Fruit fly (Drosophila melanogaster) whole organism, prepupa: ENCODE results near the gene CG14655.

Source experiments
- Blimp-1 ChIP-seq: fragments of 200-800 bp; sonication (Bioruptor generic); optimal IDR thresholded peaks from 3 replicates; lab custom pipeline; 2017; ENCODE audit warnings: missing biosample characterization, missing genetic modification characterization, mild to moderate bottlenecking, moderate library complexity, missing genetic modification reagents
- CG10631 ChIP-seq: fragments of 200-800 bp; sonication (Bioruptor generic); optimal IDR thresholded peaks from 2 replicates; lab custom pipeline; 2016; ENCODE audit warnings: missing biosample characterization, missing genetic modification characterization
- CG11294 ChIP-seq: fragments of 200-800 bp; sonication (Bioruptor generic); IDR thresholded peaks from 2 replicates; pipeline ENCODE4 v1.3.6; 2022; ENCODE audit warnings: missing biosample characterization, missing genetic modification characterization
- CG11762 ChIP-seq: fragments of 200-800 bp; sonication (Bioruptor generic); optimal IDR thresholded peaks from 3 replicates; lab custom pipeline; 2016; ENCODE audit warnings: missing biosample characterization, missing genetic modification characterization; ENCODE audit not compliant: insufficient read depth
- CG11902 ChIP-seq: fragments of 200-800 bp; sonication (Bioruptor generic); optimal IDR thresholded peaks from 3 replicates; lab custom pipeline; 2016; ENCODE audit warnings: missing biosample characterization, missing genetic modification characterization
- CG15336 ChIP-seq: fragments of 200-800 bp; sonication (Bioruptor generic); IDR thresholded peaks from 2 replicates; pipeline ENCODE4 v1.3.6; 2022; ENCODE audit warnings: missing biosample characterization, missing genetic modification characterization
- CG1621 ChIP-seq: fragments of 200-800 bp; sonication (Bioruptor generic); optimal IDR thresholded peaks from 3 replicates; lab custom pipeline; 2018; ENCODE audit warnings: missing biosample characterization, mild to moderate bottlenecking, missing genetic modification characterization
- CG3032 ChIP-seq: fragments of 200-800 bp; optimal IDR thresholded peaks from 2 replicates; lab custom pipeline; 2019; ENCODE audit warnings: missing biosample characterization, mild to moderate bottlenecking, missing genetic modification characterization, moderate library complexity
- CG31627 ChIP-seq: fragments of 200-800 bp; sonication (Bioruptor generic); optimal IDR thresholded peaks from 3 replicates; lab custom pipeline; 2016; ENCODE audit warnings: missing biosample characterization, missing genetic modification characterization
- CG34406 ChIP-seq: fragments of 200-800 bp; sonication (Bioruptor generic); optimal IDR thresholded peaks from 3 replicates; lab custom pipeline; 2016; ENCODE audit warnings: missing biosample characterization, missing genetic modification characterization
- CG6163 ChIP-seq: fragments of 200-800 bp; sonication (Bioruptor generic); IDR thresholded peaks from 3 replicates; pipeline ENCODE4 v1.3.6; 2022; ENCODE audit warnings: missing biosample characterization, missing genetic modification characterization
- CG6276 ChIP-seq: fragments of 200-800 bp; sonication (Bioruptor generic); optimal IDR thresholded peaks from 2 replicates; lab custom pipeline; 2017; ENCODE audit warnings: missing biosample characterization, mild to moderate bottlenecking, missing genetic modification characterization
- CG6792 ChIP-seq: fragments of 200-800 bp; sonication (Bioruptor generic); optimal IDR thresholded peaks from 3 replicates; lab custom pipeline; 2016; ENCODE audit warnings: missing biosample characterization, missing genetic modification characterization
- CG7368 ChIP-seq: fragments of 200-800 bp; sonication (Bioruptor generic); optimal IDR thresholded peaks from 3 replicates; lab custom pipeline; 2016; ENCODE audit warnings: missing biosample characterization, missing genetic modification characterization
- CG9139 ChIP-seq: fragments of 200-800 bp; sonication (Bioruptor generic); optimal IDR thresholded peaks from 3 replicates; lab custom pipeline; 2017; ENCODE audit warnings: missing biosample characterization, mild to moderate bottlenecking, missing genetic modification characterization
- Eip75B ChIP-seq: fragments of 200-800 bp; sonication (Bioruptor generic); optimal IDR thresholded peaks from 3 replicates; lab custom pipeline; 2016; ENCODE audit warnings: missing biosample characterization, missing genetic modification characterization
- Eip78C ChIP-seq: fragments of 200-800 bp; sonication (Bioruptor generic); peaks from one replicate; lab custom pipeline; 2016; ENCODE audit warnings: missing biosample characterization, missing genetic modification characterization
- Ets96B ChIP-seq: fragments of 200-800 bp; optimal IDR thresholded peaks from 2 replicates; lab custom pipeline; 2019; ENCODE audit warnings: missing biosample characterization, mild to moderate bottlenecking, missing genetic modification characterization, moderate library complexity
- Gug ChIP-seq: fragments of 200-800 bp; sonication (Bioruptor generic); IDR thresholded peaks from 2 replicates; pipeline ENCODE4 v1.3.6; 2022; ENCODE audit warnings: missing biosample characterization, missing genetic modification characterization
- Hr38 ChIP-seq: sonication (Bioruptor generic); optimal IDR thresholded peaks from 2 replicates; lab custom pipeline; 2016; ENCODE audit warnings: missing biosample characterization, missing genetic modification characterization
- Smox ChIP-seq: fragments of 200-800 bp; sonication (Bioruptor generic); optimal IDR thresholded peaks from 3 replicates; lab custom pipeline; 2016; ENCODE audit warnings: missing biosample characterization, missing genetic modification characterization
- Sox102F ChIP-seq: fragments of 200-800 bp; sonication (Bioruptor generic); optimal IDR thresholded peaks from 2 replicates; lab custom pipeline; 2016; ENCODE audit warnings: missing biosample characterization, mild to moderate bottlenecking, missing genetic modification characterization
- Sox14 ChIP-seq: fragments of 200-800 bp; sonication (Bioruptor generic); optimal IDR thresholded peaks from 3 replicates; lab custom pipeline; 2016; ENCODE audit warnings: missing biosample characterization, missing genetic modification characterization
- acj6 ChIP-seq: fragments of 200-800 bp; sonication (Bioruptor generic); optimal IDR thresholded peaks from 3 replicates; lab custom pipeline; 2016; ENCODE audit warnings: missing biosample characterization, missing genetic modification characterization
- cyc ChIP-seq: fragments of 200-800 bp; sonication (Bioruptor generic); optimal IDR thresholded peaks from 3 replicates; lab custom pipeline; 2016; ENCODE audit warnings: missing biosample characterization, missing genetic modification characterization
- dac ChIP-seq: fragments of 200-800 bp; sonication (Bioruptor generic); optimal IDR thresholded peaks from 2 replicates; lab custom pipeline; 2017; ENCODE audit warnings: missing biosample characterization, mild to moderate bottlenecking, missing genetic modification characterization
- dsx ChIP-seq: fragments of 200-800 bp; optimal IDR thresholded peaks from 3 replicates; lab custom pipeline; 2019; ENCODE audit warnings: missing biosample characterization, mild to moderate bottlenecking, missing genetic modification characterization, moderate library complexity; ENCODE audit not compliant: poor library complexity, severe bottlenecking
- eg ChIP-seq: fragments of 200-800 bp; sonication (Bioruptor generic); IDR thresholded peaks from 3 replicates; pipeline ENCODE4 v1.3.6; 2022; ENCODE audit warnings: missing biosample characterization, missing genetic modification characterization
- fd59A ChIP-seq: fragments of 200-800 bp; sonication (Bioruptor generic); optimal IDR thresholded peaks from 2 replicates; lab custom pipeline; 2017; ENCODE audit warnings: missing biosample characterization, mild to moderate bottlenecking, missing genetic modification characterization, missing genetic modification reagents
- fd85E ChIP-seq: fragments of 200-800 bp; sonication (Bioruptor generic); optimal IDR thresholded peaks from 3 replicates; lab custom pipeline; 2016; ENCODE audit warnings: missing biosample characterization, missing genetic modification characterization
- fkh ChIP-seq: fragments of 200-800 bp; sonication (Bioruptor generic); optimal IDR thresholded peaks from 3 replicates; lab custom pipeline; 2017; ENCODE audit warnings: missing biosample characterization, mild to moderate bottlenecking, missing genetic modification characterization, moderate library complexity
- lz ChIP-seq: fragments of 200-800 bp; sonication (Bioruptor generic); optimal IDR thresholded peaks from 3 replicates; lab custom pipeline; 2016; ENCODE audit warnings: missing biosample characterization, missing genetic modification characterization
- salr ChIP-seq, 2 experiments: fragments of 200-800 bp; sonication (Bioruptor generic); optimal IDR thresholded peaks; 3 replicates each; lab custom pipeline; 2016 to 2018; ENCODE audit warnings: missing biosample characterization in 2 of 2, missing genetic modification characterization in 2 of 2, mild to moderate bottlenecking in 1 of 2
- svp ChIP-seq: fragments of 200-800 bp; sonication (Bioruptor generic); peaks from one replicate; lab custom pipeline; 2016; ENCODE audit warnings: missing biosample characterization, missing genetic modification characterization
- vri ChIP-seq: fragments of 200-800 bp; sonication (Bioruptor generic); optimal IDR thresholded peaks from 3 replicates; lab custom pipeline; 2016; ENCODE audit warnings: missing biosample characterization, mild to moderate bottlenecking, missing genetic modification characterization

Gene CG14655

DNA sequence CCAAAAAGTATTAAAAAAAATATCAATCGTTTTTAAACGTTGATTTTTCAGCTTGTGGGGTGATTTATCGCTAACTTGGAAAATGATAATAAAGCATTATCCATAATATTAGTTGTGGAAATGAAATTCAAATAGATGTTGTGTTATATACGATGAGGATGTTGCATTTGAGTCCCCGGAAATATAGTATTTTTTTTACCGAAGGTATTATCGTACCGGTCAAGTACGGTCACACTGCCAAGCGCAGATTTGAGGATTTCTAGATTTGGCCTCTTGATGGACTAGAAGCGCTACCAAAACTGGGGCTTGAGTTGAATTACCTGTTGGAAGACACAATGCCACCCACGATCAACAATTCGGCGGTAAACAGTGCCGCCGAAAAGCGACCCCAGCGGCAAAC, 4.7 kb downstream of the CG14655 start:
- TF ChIP-seq cyc (GFP tag; lab: Kevin White, UChicago) = peak; percentile 40
- TF ChIP-seq lz (GFP tag; lab: Kevin White, UChicago) = peak; percentile 18
- TF ChIP-seq CG1621 (tag; lab: Kevin White, UChicago) = peak; percentile 37
- TF ChIP-seq CG15336 (GFP tag; lab: Robert Waterston, UW) = peak; percentile 37; the same call in 1 of the 2 replicates
- TF ChIP-seq CG11294 (GFP tag; lab: Robert Waterston, UW) = no peak
- TF ChIP-seq CG31627 (GFP tag; lab: Kevin White, UChicago) = peak; percentile 47
- no peak for TF ChIP-seq CG7368 (GFP tag; lab: Kevin White, UChicago)
- TF ChIP-seq fd85E (GFP tag; lab: Kevin White, UChicago) = no peak
- peak; percentile 27; the same call in 1 of the 3 replicates for TF ChIP-seq eg (GFP tag; lab: Robert Waterston, UW)
- TF ChIP-seq Eip78C (GFP tag; lab: Kevin White, UChicago) = no peak
- no peak for TF ChIP-seq Eip75B
- peak; percentile 31 for TF ChIP-seq Sox14 (GFP tag; lab: Kevin White, UChicago)
- TF ChIP-seq CG3032 = peak; percentile 44
- no peak for TF ChIP-seq svp
- peak; percentile 29 for TF ChIP-seq acj6
- TF ChIP-seq CG6163 (GFP tag; lab: Robert Waterston, UW) = peak; percentile 43; the same call in 2 of the 3 replicates
- no peak for TF ChIP-seq CG6276

DNA sequence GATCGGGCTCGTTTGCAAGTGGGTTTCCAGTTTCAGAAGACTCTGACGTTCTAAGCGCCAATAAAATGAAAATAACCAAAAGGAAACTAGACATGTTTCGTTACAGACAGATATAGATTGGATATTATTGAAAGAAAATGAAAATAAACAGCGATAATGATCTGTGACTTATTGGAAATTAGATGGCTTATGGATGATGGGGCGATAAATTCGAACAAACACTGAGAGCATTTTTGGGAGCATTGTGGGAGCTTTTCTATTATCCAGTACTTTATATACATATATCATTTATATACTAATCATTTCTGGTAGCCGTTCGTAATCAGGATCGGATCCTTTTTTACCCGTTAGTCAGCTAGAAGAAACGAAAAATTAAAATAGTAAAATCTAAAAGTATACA, 5.1 kb downstream of the CG14655 start, which contains the start of gene CG44088:
TSS of gene CG44088 (minus strand) at position 101 of the 400 bp plus-strand sequence.
- TF ChIP-seq CG11902 (GFP tag; lab: Kevin White, UChicago) (no peak), Hr38 (GFP tag; lab: Kevin White, UChicago) (no peak), CG11762 (GFP tag; lab: Kevin White, UChicago) (no peak), dac (GFP tag; lab: Kevin White, UChicago) (no peak), acj6 (no peak), eg (GFP tag; lab: Robert Waterston, UW) (no peak), Gug (no peak), salr (GFP tag; optimal IDR thresholded peaks at IDR 0.05; lab: Kevin White, UChicago) (no peak), dsx (GFP tag; lab: Kevin White, UChicago) (no peak), Sox102F (GFP tag; lab: Kevin White, UChicago) (no peak), CG9139 (GFP tag; lab: Kevin White, UChicago) (no peak), CG10631 (GFP tag; lab: Kevin White, UChicago) (no peak), CG34406 (no peak), fd59A (GFP tag; lab: Kevin White, UChicago) (no peak), CG11294 (GFP tag; lab: Robert Waterston, UW) (no peak), CG3032 (no peak), Blimp-1 (GFP tag; lab: Kevin White, UChicago) (no peak), Ets96B (tag; lab: Kevin White, UChicago) (no peak)

dm6 chr3R:4773097-4773496, 7.0 kb downstream of the CG14655 start, which contains the start of gene CG44098:
TSS of gene CG44098 (minus strand) at chr3R:4773197.
- TF ChIP-seq CG11902 (GFP tag; lab: Kevin White, UChicago) (no peak), CG6792 (GFP tag; lab: Kevin White, UChicago) (no peak), fkh (peak; percentile 48), vri (GFP tag; lab: Kevin White, UChicago) (no peak)

DNA sequence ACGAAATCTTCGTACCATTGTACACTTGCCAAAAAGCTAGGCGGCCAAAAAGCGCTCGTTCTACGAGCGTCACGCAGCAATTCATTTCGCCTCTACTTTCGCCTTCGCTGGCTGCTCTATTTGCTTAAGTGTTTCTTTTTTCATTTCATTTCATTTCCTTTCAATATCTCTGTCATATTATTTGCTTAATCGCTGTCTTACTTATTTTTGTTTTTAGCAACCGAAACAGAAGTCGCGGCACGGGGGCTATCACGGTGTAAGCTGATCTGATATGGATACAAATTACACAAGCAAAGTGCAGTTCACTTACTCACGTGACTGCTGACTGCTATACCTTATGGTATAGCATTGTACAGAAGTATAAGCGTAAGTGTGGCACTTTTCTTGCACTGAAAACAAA, 8.8 kb downstream of the CG14655 start:
- TF ChIP-seq Eip78C (GFP tag; lab: Kevin White, UChicago) (peak; percentile 37), Smox (GFP tag; lab: Kevin White, UChicago) (no peak), CG6792 (GFP tag; lab: Kevin White, UChicago) (no peak), CG11294 (GFP tag; lab: Robert Waterston, UW) (no peak)
